Worm (Caenorhabditis elegans) whole organism, young adult: ENCODE results near the gene kbp-1.

Experiments used
- B0019.2 ChIP-seq: fragments of 200-800 bp; sonication (Bioruptor generic); conservative IDR thresholded peaks from 2 replicates; pipeline ENCODE4 v1.3.6; 2022; ENCODE audit warnings: missing genetic modification reagents, missing genetic modification characterization, missing compliant biosample characterization
- B0336.3 ChIP-seq: fragments of 200-800 bp; sonication (Bioruptor generic); IDR thresholded peaks from 2 replicates; pipeline ENCODE4 v1.3.6; 2022; ENCODE audit warnings: missing genetic modification characterization, missing compliant biosample characterization
- F23B12.7 ChIP-seq: sonication (generic microtip); optimal IDR thresholded peaks from 2 replicates; lab custom pipeline; 2017; ENCODE audit warnings: missing genetic modification characterization, mild to moderate bottlenecking, missing compliant biosample characterization, antibody characterized with exemption, moderate library complexity; ENCODE audit not compliant: insufficient read depth
- F39B2.1 ChIP-seq: fragments of 200-800 bp; sonication (Bioruptor generic); IDR thresholded peaks from 2 replicates; pipeline ENCODE4 v1.3.6; 2022; ENCODE audit warnings: missing genetic modification reagents, missing genetic modification characterization, missing compliant biosample characterization
- K11D2.4 ChIP-seq: fragments of 200-800 bp; sonication (Bioruptor generic); IDR thresholded peaks from 2 replicates; pipeline ENCODE4 v1.3.6; 2022; ENCODE audit warnings: missing genetic modification reagents, missing genetic modification characterization, missing compliant biosample characterization
- Y56A3A.18 ChIP-seq: fragments of 200-800 bp; sonication (Bioruptor generic); IDR thresholded peaks from 2 replicates; pipeline ENCODE4 v1.3.6; 2022; ENCODE audit warnings: missing genetic modification reagents, missing genetic modification characterization, missing compliant biosample characterization
- ZK185.1 ChIP-seq: sonication (generic microtip); optimal IDR thresholded peaks from 2 replicates; lab custom pipeline; 2016; ENCODE audit warnings: mild to moderate bottlenecking, missing genetic modification characterization, missing compliant biosample characterization; ENCODE audit not compliant: poor library complexity, severe bottlenecking
- ama-1 ChIP-seq, 3 experiments: fragments of 150-350 bp in 1 of 3; sonication (generic microtip) in 2 of 3; optimal IDR thresholded peaks; 2 replicates each; lab custom pipeline; 2014 to 2018; ENCODE audit warnings: missing biosample characterization in 2 of 3, missing genetic modification characterization in 2 of 3, missing genetic modification reagents in 2 of 3
- cebp-1 ChIP-seq, 2 experiments: fragments of 200-800 bp in 1 of 2; sonication (Bioruptor generic) in 1 of 2; sonication (generic microtip) in 1 of 2; IDR thresholded peaks in 1 of 2; optimal IDR thresholded peaks in 1 of 2; 2 replicates each; pipeline versions ENCODE4 v1.3.6 to Lab custom; 2017 to 2022; ENCODE audit warnings: missing compliant biosample characterization in 2 of 2, missing genetic modification characterization in 2 of 2, mild to moderate bottlenecking in 1 of 2, missing genetic modification reagents in 1 of 2, moderate library complexity in 1 of 2
- ceh-40 ChIP-seq: fragments of 200-800 bp; sonication (Bioruptor generic); IDR thresholded peaks from 2 replicates; pipeline ENCODE4 v1.3.6; 2022; ENCODE audit warnings: missing genetic modification characterization, missing compliant biosample characterization
- ceh-58 ChIP-seq: fragments of 200-800 bp; sonication (Bioruptor generic); IDR thresholded peaks from 2 replicates; pipeline ENCODE4 v1.3.6; 2022; ENCODE audit warnings: missing genetic modification characterization, missing compliant biosample characterization
- dpl-1 ChIP-seq: fragments of 150-350 bp; optimal IDR thresholded peaks from 2 replicates; lab custom pipeline; 2014; ENCODE audit warnings: missing biosample characterization, missing genetic modification reagents, missing genetic modification characterization
- efl-1 ChIP-seq: fragments of 150-350 bp; optimal IDR thresholded peaks from 2 replicates; lab custom pipeline; 2014; ENCODE audit warnings: missing biosample characterization, missing genetic modification reagents, missing genetic modification characterization
- egl-18 ChIP-seq: fragments of 200-800 bp; sonication (Bioruptor generic); IDR thresholded peaks from 2 replicates; pipeline ENCODE4 v1.3.6; 2022; ENCODE audit warnings: missing genetic modification reagents, missing genetic modification characterization, missing compliant biosample characterization
- ekl-4 ChIP-seq: fragments of 200-800 bp; sonication (Bioruptor generic); IDR thresholded peaks from 2 replicates; pipeline ENCODE4 v1.3.6; 2022; ENCODE audit warnings: missing genetic modification reagents, missing genetic modification characterization, missing compliant biosample characterization
- hlh-26 ChIP-seq: fragments of 200-800 bp; sonication (Bioruptor generic); conservative IDR thresholded peaks from 2 replicates; pipeline ENCODE4 v1.3.6; 2022; ENCODE audit warnings: missing genetic modification reagents, missing genetic modification characterization, missing compliant biosample characterization
- hmg-1.2 ChIP-seq: fragments of 200-800 bp; sonication (Bioruptor generic); IDR thresholded peaks from 2 replicates; pipeline ENCODE4 v1.3.6; 2022; ENCODE audit warnings: missing genetic modification reagents, missing genetic modification characterization, missing compliant biosample characterization
- lag-1 ChIP-seq: fragments of 200-800 bp; sonication (Bioruptor generic); IDR thresholded peaks from 2 replicates; pipeline ENCODE4 v1.3.6; 2022; ENCODE audit warnings: missing genetic modification reagents, missing genetic modification characterization, missing compliant biosample characterization
- lin-35 ChIP-seq, 3 experiments: fragments of 150-350 bp in 2 of 3; sonication (generic microtip) in 1 of 3; optimal IDR thresholded peaks; 2 replicates each; lab custom pipeline; 2014 to 2018; ENCODE audit warnings: missing biosample characterization in 3 of 3, missing genetic modification characterization in 3 of 3, missing genetic modification reagents in 3 of 3
- lin-40 ChIP-seq: sonication (generic microtip); optimal IDR thresholded peaks from 2 replicates; lab custom pipeline; 2016; ENCODE audit warnings: missing genetic modification characterization, mild to moderate bottlenecking, missing compliant biosample characterization, missing genotype, missing genetic modification reagents
- lin-54 ChIP-seq: fragments of 200-800 bp; sonication (Bioruptor generic); optimal IDR thresholded peaks from 2 replicates; lab custom pipeline; 2018; ENCODE audit warnings: mild to moderate bottlenecking, missing genetic modification characterization, missing compliant biosample characterization
- lir-1 ChIP-seq: fragments of 200-800 bp; sonication (Bioruptor generic); conservative IDR thresholded peaks from 2 replicates; pipeline ENCODE4 v1.3.6; 2022; ENCODE audit warnings: missing genetic modification reagents, missing genetic modification characterization, missing compliant biosample characterization
- lsl-1 ChIP-seq: fragments of 200-800 bp; sonication (Bioruptor generic); optimal IDR thresholded peaks from 2 replicates; lab custom pipeline; 2018; ENCODE audit warnings: mild to moderate bottlenecking, missing genetic modification characterization, moderate library complexity, missing compliant biosample characterization
- madf-3 ChIP-seq: fragments of 200-800 bp; sonication (Bioruptor generic); IDR thresholded peaks from 2 replicates; pipeline ENCODE4 v1.3.6; 2022; ENCODE audit warnings: missing genetic modification reagents, missing genetic modification characterization, missing compliant biosample characterization
- madf-6 ChIP-seq: fragments of 200-800 bp; sonication (Bioruptor generic); IDR thresholded peaks from 2 replicates; pipeline ENCODE4 v1.3.6; 2022; ENCODE audit warnings: missing genetic modification reagents, missing genetic modification characterization, missing compliant biosample characterization
- mcd-1 ChIP-seq: fragments of 200-800 bp; sonication (Bioruptor generic); IDR thresholded peaks from 2 replicates; pipeline ENCODE4 v1.3.6; 2022; ENCODE audit warnings: missing genetic modification reagents, missing genetic modification characterization, missing compliant biosample characterization
- mel-28 ChIP-seq: sonication (generic microtip); optimal IDR thresholded peaks from 2 replicates; lab custom pipeline; 2016; ENCODE audit warnings: borderline replicate concordance, mild to moderate bottlenecking, missing genetic modification characterization, missing compliant biosample characterization
- nfya-1 ChIP-seq: sonication (generic microtip); optimal IDR thresholded peaks from 2 replicates; lab custom pipeline; 2017; ENCODE audit warnings: antibody characterized with exemption, missing compliant biosample characterization, missing genetic modification characterization, borderline replicate concordance; ENCODE audit not compliant: insufficient read depth
- nfya-2 ChIP-seq: fragments of 200-800 bp; sonication (Bioruptor generic); IDR thresholded peaks from 2 replicates; pipeline ENCODE4 v1.3.6; 2022; ENCODE audit warnings: missing genetic modification reagents, missing genetic modification characterization, missing compliant biosample characterization
- nfyb-1 ChIP-seq: fragments of 200-800 bp; sonication (Bioruptor generic); IDR thresholded peaks from 2 replicates; pipeline ENCODE4 v1.3.6; 2022; ENCODE audit warnings: missing genetic modification reagents, missing genetic modification characterization, missing compliant biosample characterization
- nhr-120 ChIP-seq: fragments of 200-800 bp; sonication (Bioruptor generic); IDR thresholded peaks from 2 replicates; pipeline ENCODE4 v1.3.6; 2022; ENCODE audit warnings: missing genetic modification characterization, missing compliant biosample characterization
- repo-1 ChIP-seq: sonication (generic microtip); optimal IDR thresholded peaks from 2 replicates; lab custom pipeline; 2017; ENCODE audit warnings: mild to moderate bottlenecking, missing genetic modification characterization, missing compliant biosample characterization
- unc-130 ChIP-seq: sonication (generic microtip); optimal IDR thresholded peaks from 2 replicates; lab custom pipeline; 2016; ENCODE audit warnings: missing genetic modification reagents, missing genetic modification characterization, missing compliant biosample characterization
- zfh-2 ChIP-seq: fragments of 200-800 bp; sonication (Bioruptor generic); conservative IDR thresholded peaks from 2 replicates; pipeline ENCODE4 v1.3.6; 2022; ENCODE audit warnings: missing genetic modification reagents, missing genetic modification characterization, missing compliant biosample characterization
- ztf-3 ChIP-seq: fragments of 200-800 bp; sonication (Bioruptor generic); optimal IDR thresholded peaks from 2 replicates; lab custom pipeline; 2018; ENCODE audit warnings: mild to moderate bottlenecking, missing genetic modification characterization, missing compliant biosample characterization
- ztf-6 ChIP-seq: fragments of 200-800 bp; sonication (Bioruptor generic); IDR thresholded peaks from 2 replicates; pipeline ENCODE4 v1.3.6; 2022; ENCODE audit warnings: missing genetic modification reagents, missing genetic modification characterization, missing compliant biosample characterization

The kbp-1 gene

ce11 chrIII:6869268-6869667, at the start of gene kbp-1, which contains the start of gene cra-1:
Gene kbp-1 (plus strand): TSS chrIII:6869633.
Gene cra-1 (minus strand): TSS chrIII:6869460.
- TF ChIP-seq F23B12.7 (tag; lab: Kevin White, UChicago) (peak; percentile 37), zfh-2 (GFP tag; lab: Robert Waterston, UW) (no peak), efl-1 (GFP tag; lab: Kevin White, UChicago) (peak; percentile 74), Y56A3A.18 (GFP tag; lab: Robert Waterston, UW) (no peak), lin-54 (GFP tag; lab: Kevin White, UChicago) (peak; percentile 49), mcd-1 (GFP tag; lab: Robert Waterston, UW) (peak; percentile 82), egl-18 (GFP tag; lab: Robert Waterston, UW) (no peak), ekl-4 (GFP tag; lab: Robert Waterston, UW) (no peak), lsl-1 (GFP tag; lab: Kevin White, UChicago) (peak; percentile 12), K11D2.4 (no peak), dpl-1 (GFP tag; lab: Kevin White, UChicago) (peak; percentile 47)

ce11 chrIII:6820343-6820985, 49.0 kb upstream of the kbp-1 start, which contains the start of gene ten-1:
Gene ten-1 (plus strand): TSS chrIII:6820935.
- no peak for TF ChIP-seq madf-3 (GFP tag; lab: Robert Waterston, UW)
- TF ChIP-seq hmg-1.2 (GFP tag; lab: Robert Waterston, UW) = 0 out of 2 replicates have a peak, but pooled peaks have one; percentile 31

- TF ChIP-seq F39B2.1 (GFP tag; lab: Robert Waterston, UW) = no peak
- TF ChIP-seq lsl-1 (GFP tag; lab: Kevin White, UChicago) = no peak
- TF ChIP-seq madf-6 = no peak
- no peak for TF ChIP-seq B0019.2 (GFP tag; lab: Robert Waterston, UW)
- no peak for TF ChIP-seq unc-130
- TF ChIP-seq lin-40 (tag; lab: Kevin White, UChicago) = no peak
- no peak for TF ChIP-seq nfya-2 (GFP tag; lab: Robert Waterston, UW)
- TF ChIP-seq ceh-40 = no peak
- TF ChIP-seq ama-1 (optimal IDR thresholded peaks at IDR 0.05; lab: Kevin White, UChicago) = no peak
- TF ChIP-seq ama-1 (GFP tag; optimal IDR thresholded peaks at IDR 0.05; lab: Kevin White, UChicago) = no peak
- TF ChIP-seq, all 124 proteins: peak for 0
Measured at ce11 chrIII:6822790-6823189, 46.6 kb upstream of the kbp-1 start.

ce11 chrIII:6826137-6826536, 43.3 kb upstream of the kbp-1 start:
- TF ChIP-seq ceh-58 (GFP tag; lab: Robert Waterston, UW) (no peak), lir-1 (GFP tag; lab: Robert Waterston, UW) (no peak), nfyb-1 (GFP tag; lab: Robert Waterston, UW) (no peak), repo-1 (no peak), cebp-1 (GFP tag; IDR thresholded peaks at IDR 0.05; lab: Robert Waterston, UW) (no peak), cebp-1 (tag; optimal IDR thresholded peaks at IDR 0.05; lab: Kevin White, UChicago) (no peak), lag-1 (GFP tag; lab: Robert Waterston, UW) (no peak), nhr-120 (GFP tag; lab: Robert Waterston, UW) (no peak), ZK185.1 (tag; lab: Kevin White, UChicago) (no peak), K11D2.4 (no peak), B0336.3 (GFP tag; lab: Robert Waterston, UW) (no peak), ztf-3 (GFP tag; lab: Kevin White, UChicago) (no peak), hlh-26 (GFP tag; lab: Robert Waterston, UW) (no peak), lin-35 (GFP tag; optimal IDR thresholded peaks at IDR 0.05; lab: Kevin White, UChicago) (no peak), ztf-6 (GFP tag; lab: Robert Waterston, UW) (no peak), mel-28 (no peak), nfya-1 (no peak)
